Fruit fly (Drosophila melanogaster) whole organism, prepupa: Measurements from ENCODE around the gene CG42564.

Experiments used
- Blimp-1 ChIP-seq: fragments of 200-800 bp; sonication (Bioruptor generic); optimal IDR thresholded peaks from 3 replicates; lab custom pipeline; 2017; ENCODE audit warnings: missing biosample characterization, missing genetic modification characterization, mild to moderate bottlenecking, moderate library complexity, missing genetic modification reagents
- CG10631 ChIP-seq: fragments of 200-800 bp; sonication (Bioruptor generic); optimal IDR thresholded peaks from 2 replicates; lab custom pipeline; 2016; ENCODE audit warnings: missing biosample characterization, missing genetic modification characterization
- CG11294 ChIP-seq: fragments of 200-800 bp; sonication (Bioruptor generic); IDR thresholded peaks from 2 replicates; pipeline ENCODE4 v1.3.6; 2022; ENCODE audit warnings: missing biosample characterization, missing genetic modification characterization
- CG11762 ChIP-seq: fragments of 200-800 bp; sonication (Bioruptor generic); optimal IDR thresholded peaks from 3 replicates; lab custom pipeline; 2016; ENCODE audit warnings: missing biosample characterization, missing genetic modification characterization; ENCODE audit not compliant: insufficient read depth
- CG11902 ChIP-seq: fragments of 200-800 bp; sonication (Bioruptor generic); optimal IDR thresholded peaks from 3 replicates; lab custom pipeline; 2016; ENCODE audit warnings: missing biosample characterization, missing genetic modification characterization
- CG1621 ChIP-seq: fragments of 200-800 bp; sonication (Bioruptor generic); optimal IDR thresholded peaks from 3 replicates; lab custom pipeline; 2018; ENCODE audit warnings: missing biosample characterization, mild to moderate bottlenecking, missing genetic modification characterization
- CG3032 ChIP-seq: fragments of 200-800 bp; optimal IDR thresholded peaks from 2 replicates; lab custom pipeline; 2019; ENCODE audit warnings: missing biosample characterization, mild to moderate bottlenecking, missing genetic modification characterization, moderate library complexity
- CG32006 ChIP-seq: fragments of 200-800 bp; sonication (Bioruptor generic); optimal IDR thresholded peaks from 3 replicates; lab custom pipeline; 2017; ENCODE audit warnings: missing biosample characterization, mild to moderate bottlenecking, missing genetic modification characterization
- CG34406 ChIP-seq: fragments of 200-800 bp; sonication (Bioruptor generic); optimal IDR thresholded peaks from 3 replicates; lab custom pipeline; 2016; ENCODE audit warnings: missing biosample characterization, missing genetic modification characterization
- CG4318 ChIP-seq: fragments of 200-800 bp; sonication (Bioruptor generic); optimal IDR thresholded peaks from 3 replicates; lab custom pipeline; 2017; ENCODE audit warnings: missing biosample characterization, mild to moderate bottlenecking, missing genetic modification characterization
- CG6163 ChIP-seq: fragments of 200-800 bp; sonication (Bioruptor generic); IDR thresholded peaks from 3 replicates; pipeline ENCODE4 v1.3.6; 2022; ENCODE audit warnings: missing biosample characterization, missing genetic modification characterization
- CG6276 ChIP-seq: fragments of 200-800 bp; sonication (Bioruptor generic); optimal IDR thresholded peaks from 2 replicates; lab custom pipeline; 2017; ENCODE audit warnings: missing biosample characterization, mild to moderate bottlenecking, missing genetic modification characterization
- CG6792 ChIP-seq: fragments of 200-800 bp; sonication (Bioruptor generic); optimal IDR thresholded peaks from 3 replicates; lab custom pipeline; 2016; ENCODE audit warnings: missing biosample characterization, missing genetic modification characterization
- CG6808 ChIP-seq: fragments of 200-800 bp; sonication (Bioruptor generic); optimal IDR thresholded peaks from 3 replicates; lab custom pipeline; 2017; ENCODE audit warnings: missing biosample characterization, missing genetic modification characterization, mild to moderate bottlenecking, moderate library complexity, missing genetic modification reagents
- CG6854 ChIP-seq: fragments of 200-800 bp; sonication (Bioruptor generic); optimal IDR thresholded peaks from 2 replicates; lab custom pipeline; 2017; ENCODE audit warnings: missing biosample characterization, mild to moderate bottlenecking, missing genetic modification characterization
- CG7368 ChIP-seq: fragments of 200-800 bp; sonication (Bioruptor generic); optimal IDR thresholded peaks from 3 replicates; lab custom pipeline; 2016; ENCODE audit warnings: missing biosample characterization, missing genetic modification characterization
- CG8119 ChIP-seq: fragments of 200-800 bp; sonication (Bioruptor generic); IDR thresholded peaks from 3 replicates; pipeline ENCODE4 v1.3.6; 2022; ENCODE audit warnings: missing biosample characterization, missing genetic modification characterization
- CG8319 ChIP-seq: fragments of 200-800 bp; sonication (Bioruptor generic); optimal IDR thresholded peaks from 3 replicates; lab custom pipeline; 2016; ENCODE audit warnings: missing biosample characterization, missing genetic modification characterization
- CG8632 ChIP-seq: fragments of 200-800 bp; sonication (Bioruptor generic); optimal IDR thresholded peaks from 3 replicates; lab custom pipeline; 2016; ENCODE audit warnings: missing biosample characterization, missing genetic modification characterization
- Eip75B ChIP-seq: fragments of 200-800 bp; sonication (Bioruptor generic); optimal IDR thresholded peaks from 3 replicates; lab custom pipeline; 2016; ENCODE audit warnings: missing biosample characterization, missing genetic modification characterization
- Eip78C ChIP-seq: fragments of 200-800 bp; sonication (Bioruptor generic); peaks from one replicate; lab custom pipeline; 2016; ENCODE audit warnings: missing biosample characterization, missing genetic modification characterization
- Ets96B ChIP-seq: fragments of 200-800 bp; optimal IDR thresholded peaks from 2 replicates; lab custom pipeline; 2019; ENCODE audit warnings: missing biosample characterization, mild to moderate bottlenecking, missing genetic modification characterization, moderate library complexity
- Gug ChIP-seq: fragments of 200-800 bp; sonication (Bioruptor generic); IDR thresholded peaks from 2 replicates; pipeline ENCODE4 v1.3.6; 2022; ENCODE audit warnings: missing biosample characterization, missing genetic modification characterization
- Hr38 ChIP-seq: sonication (Bioruptor generic); optimal IDR thresholded peaks from 2 replicates; lab custom pipeline; 2016; ENCODE audit warnings: missing biosample characterization, missing genetic modification characterization
- Hr4 ChIP-seq: fragments of 200-800 bp; sonication (Bioruptor generic); optimal IDR thresholded peaks from 3 replicates; lab custom pipeline; 2016; ENCODE audit warnings: missing biosample characterization, missing genetic modification characterization
- Lpt ChIP-seq: fragments of 200-800 bp; sonication (Bioruptor generic); optimal IDR thresholded peaks from 3 replicates; lab custom pipeline; 2016; ENCODE audit warnings: missing biosample characterization, missing genetic modification characterization
- Smox ChIP-seq: fragments of 200-800 bp; sonication (Bioruptor generic); optimal IDR thresholded peaks from 3 replicates; lab custom pipeline; 2016; ENCODE audit warnings: missing biosample characterization, missing genetic modification characterization
- Sox15 ChIP-seq: fragments of 200-800 bp; sonication (Bioruptor generic); optimal IDR thresholded peaks from 3 replicates; lab custom pipeline; 2016; ENCODE audit warnings: missing biosample characterization, missing genetic modification characterization
- achi ChIP-seq: fragments of 200-800 bp; sonication (Bioruptor generic); optimal IDR thresholded peaks from 3 replicates; lab custom pipeline; 2016; ENCODE audit warnings: missing biosample characterization, missing genetic modification characterization
- acj6 ChIP-seq: fragments of 200-800 bp; sonication (Bioruptor generic); optimal IDR thresholded peaks from 3 replicates; lab custom pipeline; 2016; ENCODE audit warnings: missing biosample characterization, missing genetic modification characterization
- dac ChIP-seq: fragments of 200-800 bp; sonication (Bioruptor generic); optimal IDR thresholded peaks from 2 replicates; lab custom pipeline; 2017; ENCODE audit warnings: missing biosample characterization, mild to moderate bottlenecking, missing genetic modification characterization
- dsx ChIP-seq: fragments of 200-800 bp; optimal IDR thresholded peaks from 3 replicates; lab custom pipeline; 2019; ENCODE audit warnings: missing biosample characterization, mild to moderate bottlenecking, missing genetic modification characterization, moderate library complexity; ENCODE audit not compliant: poor library complexity, severe bottlenecking
- fd59A ChIP-seq: fragments of 200-800 bp; sonication (Bioruptor generic); optimal IDR thresholded peaks from 2 replicates; lab custom pipeline; 2017; ENCODE audit warnings: missing biosample characterization, mild to moderate bottlenecking, missing genetic modification characterization, missing genetic modification reagents
- fd85E ChIP-seq: fragments of 200-800 bp; sonication (Bioruptor generic); optimal IDR thresholded peaks from 3 replicates; lab custom pipeline; 2016; ENCODE audit warnings: missing biosample characterization, missing genetic modification characterization
- fkh ChIP-seq: fragments of 200-800 bp; sonication (Bioruptor generic); optimal IDR thresholded peaks from 3 replicates; lab custom pipeline; 2017; ENCODE audit warnings: missing biosample characterization, mild to moderate bottlenecking, missing genetic modification characterization, moderate library complexity
- lz ChIP-seq: fragments of 200-800 bp; sonication (Bioruptor generic); optimal IDR thresholded peaks from 3 replicates; lab custom pipeline; 2016; ENCODE audit warnings: missing biosample characterization, missing genetic modification characterization
- pdm3 ChIP-seq: fragments of 200-800 bp; sonication (Bioruptor generic); optimal IDR thresholded peaks from 3 replicates; lab custom pipeline; 2016; ENCODE audit warnings: missing biosample characterization, missing genetic modification characterization
- spab ChIP-seq: fragments of 200-800 bp; sonication (Bioruptor generic); optimal IDR thresholded peaks from 2 replicates; lab custom pipeline; 2017; ENCODE audit warnings: missing biosample characterization, mild to moderate bottlenecking, missing genetic modification characterization, missing genetic modification reagents
- ss ChIP-seq, 2 experiments: fragments of 200-800 bp; sonication (Bioruptor generic); optimal IDR thresholded peaks; 2 replicates in 1 of 2; 3 replicates in 1 of 2; lab custom pipeline; 2017 to 2018; ENCODE audit warnings: mild to moderate bottlenecking in 2 of 2, missing biosample characterization in 2 of 2, missing genetic modification characterization in 2 of 2, moderate library complexity in 1 of 2
- svp ChIP-seq: fragments of 200-800 bp; sonication (Bioruptor generic); peaks from one replicate; lab custom pipeline; 2016; ENCODE audit warnings: missing biosample characterization, missing genetic modification characterization
- vri ChIP-seq: fragments of 200-800 bp; sonication (Bioruptor generic); optimal IDR thresholded peaks from 3 replicates; lab custom pipeline; 2016; ENCODE audit warnings: missing biosample characterization, mild to moderate bottlenecking, missing genetic modification characterization

The CG42564 gene

dm6 chr3R:6404174-6404573 is 29.9 kb downstream of the CG42564 start (continued):
- peak; percentile 78 for TF ChIP-seq Eip75B (GFP tag; lab: Kevin White, UChicago)
- peak; percentile 73 for TF ChIP-seq CG6792 (GFP tag; lab: Kevin White, UChicago)
- TF ChIP-seq Blimp-1 (GFP tag; lab: Kevin White, UChicago), result no peak
- TF ChIP-seq CG34406 (GFP tag; lab: Kevin White, UChicago), result peak; percentile 70
- TF ChIP-seq CG10631 (GFP tag; lab: Kevin White, UChicago), result peak; percentile 75
- peak; percentile 83 for TF ChIP-seq Gug (GFP tag; lab: Robert Waterston, UW)
- TF ChIP-seq CG3032 (tag; lab: Kevin White, UChicago), result peak; percentile 53
- TF ChIP-seq dac (GFP tag; lab: Kevin White, UChicago), result peak; percentile 53
- TF ChIP-seq Ets96B (tag; lab: Kevin White, UChicago), result peak; percentile 67
- TF ChIP-seq CG8319 (GFP tag; lab: Kevin White, UChicago), result peak; percentile 55
- TF ChIP-seq spab (GFP tag; lab: Kevin White, UChicago), result peak; percentile 23
- peak; percentile 64 for TF ChIP-seq Smox (GFP tag; lab: Kevin White, UChicago)
- TF ChIP-seq achi (GFP tag; lab: Kevin White, UChicago), result peak; percentile 78
- peak; percentile 82 for TF ChIP-seq CG32006 (GFP tag; lab: Kevin White, UChicago)
- peak; percentile 40 for TF ChIP-seq fkh
- peak; percentile 52 for TF ChIP-seq CG7368 (GFP tag; lab: Kevin White, UChicago)
- peak; percentile 47 for TF ChIP-seq CG1621 (tag; lab: Kevin White, UChicago)
- TF ChIP-seq CG6808, result peak; percentile 46
- peak; percentile 66 for TF ChIP-seq CG11294
- no peak for TF ChIP-seq fd59A (GFP tag; lab: Kevin White, UChicago)
- peak; percentile 90 for TF ChIP-seq CG6163 (GFP tag; lab: Robert Waterston, UW)
- TF ChIP-seq CG11902 (GFP tag; lab: Kevin White, UChicago), result peak; percentile 46
- peak; percentile 71 for TF ChIP-seq pdm3 (GFP tag; lab: Kevin White, UChicago)
- peak; percentile 15 for TF ChIP-seq ss (GFP tag; optimal IDR thresholded peaks at IDR 0.05; lab: Kevin White, UChicago)
- TF ChIP-seq CG8632 (GFP tag; lab: Kevin White, UChicago), result peak; percentile 73
- TF ChIP-seq Hr38, result no peak
- peak; percentile 61 for TF ChIP-seq CG4318 (GFP tag; lab: Kevin White, UChicago)
- TF ChIP-seq Lpt (GFP tag; lab: Kevin White, UChicago), result peak; percentile 72
- TF ChIP-seq CG6276 (GFP tag; lab: Kevin White, UChicago), result peak; percentile 74
- TF ChIP-seq CG11762, result peak; percentile 67
- peak; percentile 55 for TF ChIP-seq Sox15 (GFP tag; lab: Kevin White, UChicago)
- TF ChIP-seq Hr4, result peak; percentile 83
- TF ChIP-seq dsx, result peak; percentile 45
- TF ChIP-seq CG8119, result peak; percentile 88; the same call in 2 of the 3 replicates
- peak; percentile 68 for TF ChIP-seq lz (GFP tag; lab: Kevin White, UChicago)
- TF ChIP-seq CG6854, result no peak
- TF ChIP-seq vri (GFP tag; lab: Kevin White, UChicago), result no peak

- TF ChIP-seq CG6808, result no peak
- TF ChIP-seq svp (GFP tag; lab: Kevin White, UChicago), result peak; percentile 50
- peak; percentile 62 for TF ChIP-seq Eip78C
- no peak for TF ChIP-seq CG11762
- peak; percentile 35 for TF ChIP-seq fd85E (GFP tag; lab: Kevin White, UChicago)
- TF ChIP-seq achi (GFP tag; lab: Kevin White, UChicago), result no peak
- TF ChIP-seq acj6 (GFP tag; lab: Kevin White, UChicago), result no peak
These were observed 31.0 kb downstream of the CG42564 start for dm6 chr3R:6405239-6405638.
